Fruit fly (Drosophila melanogaster): ENCODE data around the gene Ube4A.
A peak's percentile ranks its signal among the peaks of the same experiment; 100 is the strongest.

Ube4A gene

DNA sequence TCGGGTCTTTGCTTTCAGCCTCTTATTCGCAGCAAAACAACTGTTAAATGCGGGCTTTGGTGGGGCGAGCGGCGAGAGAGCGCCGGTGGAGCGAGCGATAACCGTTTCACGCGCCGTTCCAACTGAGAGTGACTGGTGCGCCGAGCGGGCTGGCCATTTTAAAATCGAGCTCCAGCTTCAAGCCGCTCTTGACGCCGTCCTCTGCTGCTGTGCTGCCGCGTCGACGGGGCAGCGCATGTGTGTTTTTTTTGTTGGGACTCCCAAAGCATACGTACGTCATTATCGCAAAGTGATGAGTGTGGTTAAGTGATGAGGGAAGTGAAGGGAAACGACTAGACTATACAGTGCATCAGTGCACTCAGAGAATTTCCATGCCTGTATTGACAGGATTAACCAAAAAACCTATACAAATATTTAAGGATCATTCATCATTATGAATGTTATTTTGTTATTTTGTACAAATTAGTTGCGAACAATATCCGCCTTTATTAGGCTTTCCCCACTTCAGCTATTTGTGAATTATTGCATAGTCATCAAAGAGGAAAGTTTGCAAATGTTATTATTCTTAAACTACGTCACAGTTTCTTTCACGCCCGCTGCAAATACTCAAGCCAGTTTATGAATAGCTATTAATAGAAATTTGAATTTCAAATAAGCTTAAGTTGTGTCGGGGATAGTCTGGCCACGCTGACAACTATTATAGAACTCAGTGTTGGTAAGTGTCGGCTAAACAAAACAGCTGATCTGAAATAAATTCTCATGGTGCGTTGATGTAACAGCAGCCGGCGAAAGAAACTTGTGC, 15.1 kb downstream of the Ube4A start, which contains the start of gene Spn27A (continued):
- TF ChIP-seq kah (GFP tag; optimal IDR thresholded peaks at IDR 0.05) (peak; percentile 8), ken (GFP tag; IDR thresholded peaks at IDR 0.05) (peak; percentile 50; the same call in 2 of the 3 replicates), row (GFP tag; IDR thresholded peaks at IDR 0.05) (peak; percentile 59; the same call in 2 of the 3 replicates), scrt (GFP tag; optimal IDR thresholded peaks at IDR 0.05) (peak; percentile 38)

dm6 chr2L:6676535-6676934, 18.2 kb downstream of the Ube4A start, which contains the start of gene cort:
Gene cort (minus strand): TSS chr2L:6676635.
- peak; percentile 26 for TF ChIP-seq grau (tag; optimal IDR thresholded peaks at IDR 0.05)
- no peak for TF ChIP-seq CG10209 (GFP tag; optimal IDR thresholded peaks at IDR 0.05)

- TF ChIP-seq CG15601 (tag; optimal IDR thresholded peaks at IDR 0.05) (no peak), vfl (GFP tag; optimal IDR thresholded peaks at IDR 0.05) (no peak), CG10267 (tag; optimal IDR thresholded peaks at IDR 0.05) (peak; percentile 32), CG3847 (GFP tag; IDR thresholded peaks at IDR 0.05) (peak; percentile 92), Dp (GFP tag; optimal IDR thresholded peaks at IDR 0.05) (peak; percentile 94), Myb (GFP tag; optimal IDR thresholded peaks at IDR 0.05) (peak; percentile 43), insv (GFP tag; optimal IDR thresholded peaks at IDR 0.05) (no peak), slou (GFP tag; optimal IDR thresholded peaks at IDR 0.05) (no peak), CG7963 (GFP tag; IDR thresholded peaks at IDR 0.05; ENCODE audit: partially characterized antibody) (peak; percentile 64; the same call in 2 of the 3 replicates), E2f2 (GFP tag; IDR thresholded peaks at IDR 0.05) (peak; percentile 97), vnd (GFP tag; IDR thresholded peaks at IDR 0.05; ENCODE audit: partially characterized antibody) (peak; percentile 50; the same call in 1 of the 3 replicates), pzg (GFP tag; optimal IDR thresholded peaks at IDR 0.05) (peak; percentile 82), onecut (GFP tag; IDR thresholded peaks at IDR 0.05) (peak; percentile 52), Scr (GFP tag; IDR thresholded peaks at IDR 0.05; ENCODE audit: partially characterized antibody) (peak; percentile 75), Doc3 (GFP tag; IDR thresholded peaks at IDR 0.05; ENCODE audit: partially characterized antibody) (peak; percentile 61), Opbp (GFP tag; IDR thresholded peaks at IDR 0.05; ENCODE audit: partially characterized antibody) (peak; percentile 79; the same call in 2 of the 3 replicates), vvl (GFP tag; IDR thresholded peaks at IDR 0.05) (peak; percentile 9; the same call in 1 of the 2 replicates), CG15269 (tag; optimal IDR thresholded peaks at IDR 0.05) (no peak), BEAF-32 (GFP tag; optimal IDR thresholded peaks at IDR 0.05) (peak; percentile 79), gfzf (GFP tag; optimal IDR thresholded peaks at IDR 0.05) (peak; percentile 73), bbx (GFP tag; IDR thresholded peaks at IDR 0.05; ENCODE audit: partially characterized antibody) (peak; percentile 79), D (optimal IDR thresholded peaks at IDR 0.05) (peak; percentile 11), D (GFP tag; optimal IDR thresholded peaks at IDR 0.05) (no peak), Med (GFP tag) (peak; percentile 15), stwl (tag; optimal IDR thresholded peaks at IDR 0.05) (peak; percentile 72), zen2 (GFP tag; IDR thresholded peaks at IDR 0.05; ENCODE audit: partially characterized antibody) (peak; percentile 52; the same call in 2 of the 3 replicates), tna (GFP tag; IDR thresholded peaks at IDR 0.05; ENCODE audit: partially characterized antibody) (peak; percentile 72), HLH4C (GFP tag; IDR thresholded peaks at IDR 0.05; ENCODE audit: partially characterized antibody) (peak; percentile 55), CG6791 (GFP tag; IDR thresholded peaks at IDR 0.05; ENCODE audit: partially characterized antibody) (peak; percentile 75), Dll (GFP tag; IDR thresholded peaks at IDR 0.05; ENCODE audit: partially characterized antibody) (peak; percentile 75; the same call in 3 of the 4 replicates), trem (tag; optimal IDR thresholded peaks at IDR 0.05) (peak; percentile 34), Elba2 (GFP tag; optimal IDR thresholded peaks at IDR 0.05) (peak; percentile 85), abd-A (tag; optimal IDR thresholded peaks at IDR 0.05) (no peak), amos (GFP tag; IDR thresholded peaks at IDR 0.05; ENCODE audit: partially characterized antibody) (peak; percentile 79), CG1603 (tag; optimal IDR thresholded peaks at IDR 0.05) (peak; percentile 66), knrl (GFP tag; IDR thresholded peaks at IDR 0.05; ENCODE audit: partially characterized antibody) (peak; percentile 74), ato (GFP tag; IDR thresholded peaks at IDR 0.05; ENCODE audit: partially characterized antibody) (peak; percentile 33; the same call in 1 of the 2 replicates)
These were observed 19.1 kb downstream of the Ube4A start, which contains the start of gene Nse1 for dm6 chr2L:6677453-6677852. Gene Nse1 (minus strand): TSS chr2L:6677625.
